5 worm cellular contexts compared by ENCODE assay signal in genomic region chrIII:10463653-10464052, ce11.
TF ChIP-seq lines count a peak whose summit lies in the region.

No protein-coding gene starts in this region.

TF ChIP-seq in whole organism, L1 larva, 84 proteins besides CTCF, POLR2A, EP300 and RAD21 (continued from another document):
- peak; percentile 91 for TF ChIP-seq blmp-1 (tag; optimal IDR thresholded peaks at IDR 0.05; lab: Kevin White, UChicago)
- TF ChIP-seq efl-1 (optimal IDR thresholded peaks at IDR 0.05; lab: Kevin White, UChicago): peak; percentile 3 to 12
- peak in 1 of 2 experiments; percentile 89 for TF ChIP-seq efl-1 (GFP tag; optimal IDR thresholded peaks at IDR 0.05 in 1 of 2; lab: Kevin White, UChicago)
- peak in 1 of 2 experiments; percentile 43 for TF ChIP-seq lsy-2 (tag; optimal IDR thresholded peaks at IDR 0.05; lab: Kevin White, UChicago)
- peak; percentile 55 for TF ChIP-seq mep-1 (tag; optimal IDR thresholded peaks at IDR 0.05; lab: Kevin White, UChicago)
- TF ChIP-seq mdl-1 (tag; optimal IDR thresholded peaks at IDR 0.05; lab: Kevin White, UChicago): peak in 1 of 2 experiments; percentile 31
- peak; percentile 27 for TF ChIP-seq nhr-90 (tag; optimal IDR thresholded peaks at IDR 0.05; lab: Kevin White, UChicago; ENCODE audit: poor library complexity)
- TF ChIP-seq nhr-71 (tag; optimal IDR thresholded peaks at IDR 0.05; lab: Kevin White, UChicago): peak; percentile 28
- TF ChIP-seq lin-14 (GFP tag; optimal IDR thresholded peaks at IDR 0.05; lab: Kevin White, UChicago): peak; percentile 69
- TF ChIP-seq rnt-1 (tag; optimal IDR thresholded peaks at IDR 0.05; lab: Kevin White, UChicago): peak; percentile 32
- TF ChIP-seq snu-23 (GFP tag; optimal IDR thresholded peaks at IDR 0.05; lab: Kevin White, UChicago): peak; percentile 60
- TF ChIP-seq lin-35 (GFP tag; optimal IDR thresholded peaks at IDR 0.05; lab: Kevin White, UChicago): peak in 1 of 2 experiments; percentile 70
- no peak for TF ChIP-seq isw-1 (GFP tag; IDR thresholded peaks at IDR 0.05; lab: Robert Waterston, UW)
- TF ChIP-seq sptf-1 (tag; optimal IDR thresholded peaks at IDR 0.05; lab: Kevin White, UChicago): no peak
- no peak for TF ChIP-seq ceh-63 (GFP tag; optimal IDR thresholded peaks at IDR 0.05; lab: Kevin White, UChicago)
- no peak for TF ChIP-seq nhr-11 (tag; optimal IDR thresholded peaks at IDR 0.05; lab: Kevin White, UChicago)
- TF ChIP-seq swsn-7 (tag; optimal IDR thresholded peaks at IDR 0.05; lab: Kevin White, UChicago): no peak

TF ChIP-seq in whole organism, L2 larva, 48 proteins besides CTCF, POLR2A, EP300 and RAD21 (continued from another document):
- TF ChIP-seq crh-2 (tag; optimal IDR thresholded peaks at IDR 0.05; lab: Kevin White, UChicago) (peak; percentile 43), ztf-4 (tag; optimal IDR thresholded peaks at IDR 0.05; lab: Kevin White, UChicago) (no peak), sma-9 (GFP tag; optimal IDR thresholded peaks at IDR 0.05; lab: Kevin White, UChicago) (peak; percentile 12), sma-9 (tag; optimal IDR thresholded peaks at IDR 0.05; lab: Kevin White, UChicago) (no peak), ztf-11 (tag; optimal IDR thresholded peaks at IDR 0.05; lab: Kevin White, UChicago) (no peak), F13H6.1 (tag; optimal IDR thresholded peaks at IDR 0.05; lab: Kevin White, UChicago) (peak; percentile 10), C34F6.9 (tag; optimal IDR thresholded peaks at IDR 0.05; lab: Kevin White, UChicago) (peak; percentile 40), lin-13 (GFP tag; optimal IDR thresholded peaks at IDR 0.05; lab: Kevin White, UChicago) (peak; percentile 2), nhr-11 (tag; optimal IDR thresholded peaks at IDR 0.05; lab: Kevin White, UChicago) (no peak), sem-4 (tag; optimal IDR thresholded peaks at IDR 0.05; lab: Kevin White, UChicago) (no peak), nhr-25 (tag; optimal IDR thresholded peaks at IDR 0.05; lab: Kevin White, UChicago) (peak; percentile 68), lsy-2 (tag; optimal IDR thresholded peaks at IDR 0.05; lab: Kevin White, UChicago) (peak in 1 of 2 experiments; percentile 53)

TF ChIP-seq in whole organism, L3 larva, 47 proteins besides CTCF, POLR2A, EP300 and RAD21 (continued from another document):
- no peak for TF ChIP-seq egl-27 (tag; optimal IDR thresholded peaks at IDR 0.05; lab: Kevin White, UChicago)
- TF ChIP-seq eor-1 (tag; optimal IDR thresholded peaks at IDR 0.05; lab: Kevin White, UChicago): no peak
- no peak for TF ChIP-seq ceh-82 (tag; optimal IDR thresholded peaks at IDR 0.05; lab: Kevin White, UChicago)
- no peak for TF ChIP-seq zag-1 (tag; optimal IDR thresholded peaks at IDR 0.05; lab: Kevin White, UChicago)
- no peak for TF ChIP-seq fkh-10 (GFP tag; optimal IDR thresholded peaks at IDR 0.05; lab: Kevin White, UChicago)
- no peak for TF ChIP-seq egl-5 (tag; optimal IDR thresholded peaks at IDR 0.05; lab: Kevin White, UChicago)
- no peak for TF ChIP-seq ceh-9 (tag; optimal IDR thresholded peaks at IDR 0.05; lab: Kevin White, UChicago)
- TF ChIP-seq lsy-12 (tag; optimal IDR thresholded peaks at IDR 0.05; lab: Kevin White, UChicago): no peak
- TF ChIP-seq fos-1 (tag; optimal IDR thresholded peaks at IDR 0.05; lab: Kevin White, UChicago): no peak
- no peak for TF ChIP-seq mml-1 (tag; optimal IDR thresholded peaks at IDR 0.05; lab: Kevin White, UChicago)
- peak; percentile 69 for TF ChIP-seq pqm-1 (tag; optimal IDR thresholded peaks at IDR 0.05; lab: Kevin White, UChicago)
- no peak for TF ChIP-seq ztf-11 (tag; optimal IDR thresholded peaks at IDR 0.05; lab: Kevin White, UChicago)
- TF ChIP-seq skn-1 (tag; optimal IDR thresholded peaks at IDR 0.05; lab: Kevin White, UChicago): peak; percentile 44
- no peak for TF ChIP-seq elt-3 (tag; optimal IDR thresholded peaks at IDR 0.05; lab: Kevin White, UChicago)
- no peak for TF ChIP-seq nhr-77 (tag; optimal IDR thresholded peaks at IDR 0.05; lab: Kevin White, UChicago)
- no peak for TF ChIP-seq lin-39 (tag; optimal IDR thresholded peaks at IDR 0.05; lab: Kevin White, UChicago)
- peak; percentile 70 for TF ChIP-seq nhr-25 (tag; optimal IDR thresholded peaks at IDR 0.05; lab: Kevin White, UChicago)
- TF ChIP-seq nhr-11 (tag; optimal IDR thresholded peaks at IDR 0.05; lab: Kevin White, UChicago): no peak
- TF ChIP-seq aly-2 (tag; optimal IDR thresholded peaks at IDR 0.05; lab: Kevin White, UChicago): no peak
- no peak for TF ChIP-seq fkh-2 (tag; optimal IDR thresholded peaks at IDR 0.05; lab: Kevin White, UChicago)
- no peak for TF ChIP-seq nhr-28 (tag; optimal IDR thresholded peaks at IDR 0.05; lab: Kevin White, UChicago)
- TF ChIP-seq tbx-2 (tag; optimal IDR thresholded peaks at IDR 0.05; lab: Kevin White, UChicago): no peak
- no peak for TF ChIP-seq lin-15B (tag; optimal IDR thresholded peaks at IDR 0.05; lab: Kevin White, UChicago)
- TF ChIP-seq nhr-43 (tag; optimal IDR thresholded peaks at IDR 0.05; lab: Kevin White, UChicago; ENCODE audit: poor library complexity, severe bottlenecking): no peak
- no peak for TF ChIP-seq nhr-237 (tag; optimal IDR thresholded peaks at IDR 0.05; lab: Kevin White, UChicago)
- peak; percentile 18 for TF ChIP-seq jun-1 (tag; optimal IDR thresholded peaks at IDR 0.05; lab: Kevin White, UChicago)
- TF ChIP-seq nfya-1 (tag; optimal IDR thresholded peaks at IDR 0.05; lab: Kevin White, UChicago; ENCODE audit: insufficient read depth): peak; percentile 32
- no peak for TF ChIP-seq ZK546.5 (tag; optimal IDR thresholded peaks at IDR 0.05; lab: Kevin White, UChicago)
- no peak for TF ChIP-seq mdl-1 (tag; optimal IDR thresholded peaks at IDR 0.05; lab: Kevin White, UChicago)
- peak; percentile 67 for TF ChIP-seq nhr-23 (tag; optimal IDR thresholded peaks at IDR 0.05; lab: Kevin White, UChicago)
- TF ChIP-seq elt-1 (tag; optimal IDR thresholded peaks at IDR 0.05; lab: Kevin White, UChicago): no peak
- peak; percentile 70 for TF ChIP-seq pha-4 (tag; optimal IDR thresholded peaks at IDR 0.05; lab: Kevin White, UChicago)

TF ChIP-seq in whole organism, L4 larva, 104 proteins besides CTCF, POLR2A, EP300 and RAD21 (continued from another document):
- TF ChIP-seq mdl-1 (tag; optimal IDR thresholded peaks at IDR 0.05; lab: Kevin White, UChicago) (peak in 1 of 2 experiments; percentile 11), lin-38 (GFP tag; IDR thresholded peaks at IDR 0.05; lab: Robert Waterston, UW) (peak; percentile 50), php-3 (GFP tag; IDR thresholded peaks at IDR 0.05; lab: Robert Waterston, UW) (no peak), egl-27 (tag; optimal IDR thresholded peaks at IDR 0.05; lab: Kevin White, UChicago) (no peak), tag-97 (GFP tag; IDR thresholded peaks at IDR 0.05; lab: Robert Waterston, UW) (no peak), hlh-11 (tag; optimal IDR thresholded peaks at IDR 0.05; lab: Kevin White, UChicago) (peak; percentile 82), unc-130 (GFP tag; optimal IDR thresholded peaks at IDR 0.05; lab: Kevin White, UChicago) (no peak), daf-12 (tag; optimal IDR thresholded peaks at IDR 0.05; lab: Kevin White, UChicago) (no peak), daf-16 (GFP tag; optimal IDR thresholded peaks at IDR 0.05; lab: Kevin White, UChicago) (no peak), daf-16 (tag; optimal IDR thresholded peaks at IDR 0.05; lab: Kevin White, UChicago) (peak; percentile 95), rbr-2 (tag; optimal IDR thresholded peaks at IDR 0.05; lab: Kevin White, UChicago) (no peak), nhr-28 (tag; optimal IDR thresholded peaks at IDR 0.05; lab: Kevin White, UChicago) (peak; percentile 95), hlh-30 (tag; optimal IDR thresholded peaks at IDR 0.05; lab: Kevin White, UChicago; ENCODE audit: insufficient read depth) (peak; percentile 86), hmg-1.1 (GFP tag; IDR thresholded peaks at IDR 0.05; lab: Robert Waterston, UW) (peak; percentile 52; the same call in 1 of the 2 replicates), T26A8.4 (GFP tag; IDR thresholded peaks at IDR 0.05; lab: Robert Waterston, UW) (peak; percentile 32; the same call in 1 of the 2 replicates), nhr-10 (tag; optimal IDR thresholded peaks at IDR 0.05; lab: Kevin White, UChicago) (peak; percentile 7), zag-1 (tag; optimal IDR thresholded peaks at IDR 0.05; lab: Kevin White, UChicago) (no peak), ceh-28 (tag; optimal IDR thresholded peaks at IDR 0.05; lab: Kevin White, UChicago) (peak; percentile 59), Y48G9A.11 (GFP tag; IDR thresholded peaks at IDR 0.05; lab: Robert Waterston, UW) (no peak), dve-1 (tag; optimal IDR thresholded peaks at IDR 0.05; lab: Kevin White, UChicago; ENCODE audit: insufficient read depth) (peak; percentile 64), ceh-82 (tag; optimal IDR thresholded peaks at IDR 0.05; lab: Kevin White, UChicago) (no peak), pqm-1 (tag; optimal IDR thresholded peaks at IDR 0.05; lab: Kevin White, UChicago) (no peak), dmd-6 (GFP tag; IDR thresholded peaks at IDR 0.05; lab: Robert Waterston, UW) (peak; percentile 33), lsy-2 (tag; optimal IDR thresholded peaks at IDR 0.05; lab: Kevin White, UChicago) (peak in 1 of 2 experiments; percentile 64), ztf-11 (tag; optimal IDR thresholded peaks at IDR 0.05; lab: Kevin White, UChicago) (no peak), mep-1 (tag; optimal IDR thresholded peaks at IDR 0.05; lab: Kevin White, UChicago) (peak; percentile 64)

TF ChIP-seq in whole organism, young adult, 124 proteins besides CTCF, POLR2A, EP300 and RAD21 (continued from another document):
- no peak for TF ChIP-seq ceh-79 (tag; optimal IDR thresholded peaks at IDR 0.05; lab: Kevin White, UChicago)
- peak; percentile 24; the same call in 1 of the 2 replicates for TF ChIP-seq mcd-1 (GFP tag; IDR thresholded peaks at IDR 0.05; lab: Robert Waterston, UW)
- TF ChIP-seq ccch-3 (GFP tag; optimal IDR thresholded peaks at IDR 0.05; lab: Kevin White, UChicago): no peak
- no peak for TF ChIP-seq nfya-2 (GFP tag; IDR thresholded peaks at IDR 0.05; lab: Robert Waterston, UW)
- TF ChIP-seq Y53G8AR.9 (GFP tag; conservative IDR thresholded peaks at IDR 0.05; lab: Robert Waterston, UW): no peak
- TF ChIP-seq K12H6.12 (tag; optimal IDR thresholded peaks at IDR 0.05; lab: Kevin White, UChicago): no peak
- no peak for TF ChIP-seq snpc-1.1 (tag; optimal IDR thresholded peaks at IDR 0.05; lab: Kevin White, UChicago; ENCODE audit: insufficient read depth)
- TF ChIP-seq unc-62 (GFP tag; optimal IDR thresholded peaks at IDR 0.05; lab: Kevin White, UChicago): no peak
- peak; percentile 83 for TF ChIP-seq attf-5 (GFP tag; optimal IDR thresholded peaks at IDR 0.05; lab: Kevin White, UChicago)
- no peak for TF ChIP-seq hmg-20 (GFP tag; IDR thresholded peaks at IDR 0.05; lab: Robert Waterston, UW)
- TF ChIP-seq ztf-3 (GFP tag; optimal IDR thresholded peaks at IDR 0.05; lab: Kevin White, UChicago): no peak
- no peak for TF ChIP-seq egrh-3 (GFP tag; IDR thresholded peaks at IDR 0.05; lab: Robert Waterston, UW)
- TF ChIP-seq lin-54 (GFP tag; optimal IDR thresholded peaks at IDR 0.05; lab: Kevin White, UChicago): no peak
- no peak for TF ChIP-seq egl-44 (GFP tag; IDR thresholded peaks at IDR 0.05; lab: Robert Waterston, UW)
- TF ChIP-seq atf-7 (tag; optimal IDR thresholded peaks at IDR 0.05; lab: Kevin White, UChicago): no peak
- TF ChIP-seq lsl-1 (GFP tag; optimal IDR thresholded peaks at IDR 0.05; lab: Kevin White, UChicago): no peak
- no peak for TF ChIP-seq let-607 (tag; optimal IDR thresholded peaks at IDR 0.05; lab: Kevin White, UChicago)
- TF ChIP-seq efl-1 (GFP tag; optimal IDR thresholded peaks at IDR 0.05; lab: Kevin White, UChicago): no peak
- TF ChIP-seq rec-8 (tag; optimal IDR thresholded peaks at IDR 0.05; lab: Kevin White, UChicago): no peak
- no peak for TF ChIP-seq snpc-4 (GFP tag; optimal IDR thresholded peaks at IDR 0.05; lab: Kevin White, UChicago)
- no peak for TF ChIP-seq snpc-4 (tag; optimal IDR thresholded peaks at IDR 0.05; lab: Kevin White, UChicago)
- TF ChIP-seq F10E7.11 (tag; optimal IDR thresholded peaks at IDR 0.05; lab: Kevin White, UChicago): no peak
- TF ChIP-seq T26A5.8 (tag; optimal IDR thresholded peaks at IDR 0.05; lab: Kevin White, UChicago): no peak
- no peak for TF ChIP-seq tbx-9 (tag; optimal IDR thresholded peaks at IDR 0.05; lab: Kevin White, UChicago; ENCODE audit: borderline replicate concordance)
- TF ChIP-seq fkh-3 (tag; optimal IDR thresholded peaks at IDR 0.05; lab: Kevin White, UChicago): no peak
- TF ChIP-seq Y67H2A.10 (GFP tag; conservative IDR thresholded peaks at IDR 0.05; lab: Robert Waterston, UW): no peak
- no peak; the same call in 1 of the 2 replicates for TF ChIP-seq hmg-1.2 (GFP tag; IDR thresholded peaks at IDR 0.05; lab: Robert Waterston, UW)
- no peak for TF ChIP-seq sptf-2 (GFP tag; optimal IDR thresholded peaks at IDR 0.05; lab: Kevin White, UChicago)
- no peak for TF ChIP-seq F57A8.1 (GFP tag; optimal IDR thresholded peaks at IDR 0.05; lab: Kevin White, UChicago)
- TF ChIP-seq Y53F4B.3 (GFP tag; IDR thresholded peaks at IDR 0.05; lab: Robert Waterston, UW): no peak
- TF ChIP-seq zim-3 (tag; optimal IDR thresholded peaks at IDR 0.05; lab: Kevin White, UChicago): no peak
- TF ChIP-seq nhr-80 (tag; optimal IDR thresholded peaks at IDR 0.05; lab: Kevin White, UChicago): peak; percentile 45
- TF ChIP-seq ztf-26 (tag; optimal IDR thresholded peaks at IDR 0.05; lab: Kevin White, UChicago): peak; percentile 28
